Worm (Caenorhabditis elegans): ENCODE data around the gene btb-18.
"Not testable (repeated sequence)": the region's sequence is repeated elsewhere in the genome, so short reads cannot be mapped to it uniquely, and the experiment has no call there.

Gene btb-18

DNA sequence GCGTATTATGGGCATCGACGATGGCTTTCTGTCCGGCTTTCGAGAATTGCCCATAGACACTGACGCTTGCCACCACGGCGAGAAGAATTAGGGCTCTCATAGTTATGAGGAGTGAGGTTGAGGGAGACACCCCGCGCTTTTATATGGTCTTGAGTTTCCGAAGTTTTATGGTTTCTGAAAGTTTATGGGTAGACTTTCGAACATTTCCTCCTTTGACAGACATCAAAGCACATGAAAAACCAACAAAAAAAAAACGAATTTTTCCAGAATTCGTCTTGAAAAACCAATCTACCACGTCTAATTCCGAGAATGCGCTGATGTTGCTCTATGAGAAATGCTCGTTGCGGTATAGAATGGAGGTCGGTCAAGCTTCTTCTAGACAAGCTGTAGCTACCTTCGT lies 13.5 kb upstream of the btb-18 start, which contains the start of gene scl-15:
Gene scl-15, minus strand, starts transcription at position 101 of the 400 bp plus-strand sequence.
- TF ChIP-seq mep-1 (tag; optimal IDR thresholded peaks at IDR 0.05) = no peak
- no peak for TF ChIP-seq nhr-12 (tag; optimal IDR thresholded peaks at IDR 0.05)
- no peak for TF ChIP-seq hpl-2 (GFP tag; optimal IDR thresholded peaks at IDR 0.05)
- no peak for TF ChIP-seq lir-3 (tag; optimal IDR thresholded peaks at IDR 0.05; ENCODE audit: poor library complexity)
- no peak for TF ChIP-seq mab-9 (GFP tag; IDR thresholded peaks at IDR 0.05)

DNA sequence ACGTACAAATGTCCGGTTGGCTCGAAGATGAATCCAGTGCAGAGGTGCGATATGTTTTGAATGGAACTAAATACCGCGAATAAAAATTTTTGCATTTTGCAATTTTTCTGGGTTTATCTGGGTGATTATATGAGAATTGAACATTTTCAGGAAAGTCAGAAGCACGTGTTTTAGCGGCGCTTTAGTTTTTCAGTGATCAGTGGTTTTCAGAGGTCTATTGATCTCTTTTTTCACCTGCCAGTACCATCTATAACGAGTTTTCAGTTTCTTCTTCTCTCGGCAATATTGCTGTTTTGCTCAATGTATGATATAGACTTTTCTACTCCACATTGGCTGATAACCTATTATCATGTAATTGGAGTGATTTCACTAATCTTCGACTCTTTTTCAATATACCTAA lies 10.9 kb upstream of the btb-18 start, which contains the start of gene sri-63:
Gene sri-63, plus strand, starts transcription at position 301 of the 400 bp plus-strand sequence.
- TF ChIP-seq xbp-1 (tag; optimal IDR thresholded peaks at IDR 0.05) (no peak), lin-13 (GFP tag; optimal IDR thresholded peaks at IDR 0.05) (no peak), unc-130 (tag; optimal IDR thresholded peaks at IDR 0.05) (no peak), sptf-1 (tag; optimal IDR thresholded peaks at IDR 0.05) (no peak), lir-3 (tag; optimal IDR thresholded peaks at IDR 0.05; ENCODE audit: poor library complexity) (no peak), nhr-20 (tag; optimal IDR thresholded peaks at IDR 0.05) (no peak), Y116A8C.19 (tag; optimal IDR thresholded peaks at IDR 0.05; ENCODE audit: borderline replicate concordance) (no peak), efl-3 (GFP tag; optimal IDR thresholded peaks at IDR 0.05) (no peak), pag-3 (tag; optimal IDR thresholded peaks at IDR 0.05; ENCODE audit: borderline replicate concordance, insufficient read depth) (no peak), aha-1 (tag; optimal IDR thresholded peaks at IDR 0.05) (no peak), fkh-10 (GFP tag; optimal IDR thresholded peaks at IDR 0.05) (no peak), nhr-85 (tag) (no peak), hpl-2 (GFP tag; optimal IDR thresholded peaks at IDR 0.05) (no peak), snpc-4 (tag; optimal IDR thresholded peaks at IDR 0.05) (no peak), lin-15B (tag; optimal IDR thresholded peaks at IDR 0.05) (no peak), aly-2 (tag; optimal IDR thresholded peaks at IDR 0.05) (no peak), unc-30 (tag; optimal IDR thresholded peaks at IDR 0.05) (no peak)

DNA sequence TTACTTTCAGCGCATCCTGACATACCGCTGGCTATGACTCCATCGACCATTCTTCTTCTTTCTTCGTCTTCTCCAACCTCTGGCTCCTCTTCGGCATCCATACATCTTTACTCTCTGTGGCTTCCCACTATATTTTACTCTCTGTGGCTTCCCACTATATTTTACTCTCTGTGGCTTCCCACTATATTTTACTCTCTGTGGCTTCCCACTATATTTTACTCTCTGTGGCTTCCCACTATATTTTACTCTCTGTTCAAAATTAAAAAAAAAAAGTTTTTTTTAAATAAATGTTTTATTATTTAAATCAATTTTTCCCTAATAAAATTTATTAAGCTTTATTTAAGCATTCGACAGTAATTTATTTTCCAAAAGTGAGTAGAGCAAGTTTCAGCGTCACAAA lies 7.5 kb upstream of the btb-18 start, which contains the start of gene F39E9.14:
Gene F39E9.14, minus strand, starts transcription at position 101 of the 400 bp plus-strand sequence.
- TF ChIP-seq mab-9 (GFP tag; IDR thresholded peaks at IDR 0.05); sox-4 (tag; optimal IDR thresholded peaks at IDR 0.05); lsy-2 (tag; optimal IDR thresholded peaks at IDR 0.05): not testable (repeated sequence)

ce11 chrII:3295193-3295592 lies 2.8 kb upstream of the btb-18 start, which contains the start of gene btb-17:
btb-17 (plus strand) TSS chrII:3295405.
- peak in 1 of 2 experiments; percentile 27 for TF ChIP-seq lin-35 (GFP tag; optimal IDR thresholded peaks at IDR 0.05)
- TF ChIP-seq ceh-8 (GFP tag; optimal IDR thresholded peaks at IDR 0.05) = no peak
- peak; percentile 73 for TF ChIP-seq elt-2 (tag; optimal IDR thresholded peaks at IDR 0.05)

ce11 chrII:3296644-3297043 lies 1.4 kb upstream of the btb-18 start, which contains the start of gene btb-16:
btb-16 (plus strand) TSS chrII:3296883.
- TF ChIP-seq C16A3.4 (tag; optimal IDR thresholded peaks at IDR 0.05) = no peak
- TF ChIP-seq efl-1 (optimal IDR thresholded peaks at IDR 0.05) = no peak
- TF ChIP-seq efl-1 (GFP tag; optimal IDR thresholded peaks at IDR 0.05 in 1 of 2) = peak in 1 of 2 experiments; percentile 77
- no peak for TF ChIP-seq nhr-85 (tag)
- TF ChIP-seq nhr-11 (tag; optimal IDR thresholded peaks at IDR 0.05) = no peak
- TF ChIP-seq sox-4 (tag; optimal IDR thresholded peaks at IDR 0.05) = no peak
- TF ChIP-seq xbp-1 (tag; optimal IDR thresholded peaks at IDR 0.05) = no peak
- TF ChIP-seq lsy-2 (tag; optimal IDR thresholded peaks at IDR 0.05) = no peak
- TF ChIP-seq zip-4 (GFP tag; optimal IDR thresholded peaks at IDR 0.05) = no peak
- no peak for TF ChIP-seq F16B12.6 (tag; optimal IDR thresholded peaks at IDR 0.05)
- TF ChIP-seq alr-1 (tag; optimal IDR thresholded peaks at IDR 0.05; ENCODE audit: borderline replicate concordance) = no peak
- TF ChIP-seq lin-13 (GFP tag; optimal IDR thresholded peaks at IDR 0.05) = no peak
- TF ChIP-seq nhr-90 (tag; optimal IDR thresholded peaks at IDR 0.05; ENCODE audit: poor library complexity) = no peak
- no peak for TF ChIP-seq tbx-2 (tag; optimal IDR thresholded peaks at IDR 0.05)
- no peak for TF ChIP-seq unc-30 (tag; optimal IDR thresholded peaks at IDR 0.05)
- TF ChIP-seq lin-35 (GFP tag; optimal IDR thresholded peaks at IDR 0.05) = peak in 1 of 2 experiments; percentile 22
- TF ChIP-seq fkh-10 (GFP tag; optimal IDR thresholded peaks at IDR 0.05) = no peak
- no peak for TF ChIP-seq tlp-1 (tag; optimal IDR thresholded peaks at IDR 0.05)
- no peak for TF ChIP-seq dpl-1 (GFP tag; optimal IDR thresholded peaks at IDR 0.05)
- TF ChIP-seq fkh-4 (tag; optimal IDR thresholded peaks at IDR 0.05; ENCODE audit: borderline replicate concordance) = no peak
- TF ChIP-seq nhr-19 (GFP tag; conservative IDR thresholded peaks at IDR 0.05) = no peak
- no peak for TF ChIP-seq blmp-1 (tag; optimal IDR thresholded peaks at IDR 0.05)
- no peak for TF ChIP-seq Y116A8C.19 (tag; optimal IDR thresholded peaks at IDR 0.05; ENCODE audit: borderline replicate concordance)
- TF ChIP-seq nhr-47 (tag; optimal IDR thresholded peaks at IDR 0.05) = no peak
- no peak for TF ChIP-seq nhr-84 (tag; optimal IDR thresholded peaks at IDR 0.05)
- no peak for TF ChIP-seq ztf-4 (tag; optimal IDR thresholded peaks at IDR 0.05)
- peak; percentile 70 for TF ChIP-seq elt-2 (tag; optimal IDR thresholded peaks at IDR 0.05)
